Worm (Caenorhabditis elegans): ENCODE measurements around the gene R04A9.9.

DNA sequence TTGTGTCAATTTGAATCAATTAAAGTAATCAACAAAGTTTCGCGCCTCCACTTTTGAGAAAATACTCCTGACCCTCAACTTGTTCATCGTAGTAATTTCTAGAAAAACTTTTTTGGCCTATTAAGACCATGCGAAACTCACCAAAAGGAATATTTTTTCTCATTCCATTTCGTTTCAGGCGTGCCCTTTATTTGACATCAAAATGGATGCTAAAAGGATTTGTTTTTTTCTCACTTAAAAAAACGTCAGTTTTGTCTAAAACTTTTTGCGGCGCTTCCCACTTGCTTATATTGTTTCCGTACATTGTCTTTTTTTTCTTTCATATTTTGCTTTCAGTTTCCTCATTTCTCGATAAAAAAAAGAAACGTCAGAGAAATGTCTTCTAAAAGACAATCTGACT is 29.9 kb downstream of the R04A9.9 start, which contains the start of gene C04E7.5:
- no peak for TF ChIP-seq tra-4 (tag; optimal IDR thresholded peaks at IDR 0.05)
- no peak for TF ChIP-seq ama-1 (optimal IDR thresholded peaks at IDR 0.05)
- TF ChIP-seq pes-1 (GFP tag; IDR thresholded peaks at IDR 0.05) = no peak
- no peak for TF ChIP-seq hnd-1 (tag; optimal IDR thresholded peaks at IDR 0.05)
- TF ChIP-seq ceh-36 (tag; optimal IDR thresholded peaks at IDR 0.05) = no peak
- no peak for TF ChIP-seq hmbx-1 (tag; optimal IDR thresholded peaks at IDR 0.05)
- no peak for TF ChIP-seq ets-7 (tag; optimal IDR thresholded peaks at IDR 0.05)
- no peak for TF ChIP-seq scrt-1 (GFP tag; IDR thresholded peaks at IDR 0.05)
- TF ChIP-seq B0310.2 (tag; optimal IDR thresholded peaks at IDR 0.05) = no peak
- TF ChIP-seq F13C5.2 (tag; optimal IDR thresholded peaks at IDR 0.05) = no peak
